Worm (Caenorhabditis elegans) whole organism, L2 larva: ENCODE measurements around the gene mrpl-16.

Source experiments
- unc-62 ChIP-seq: fragments of 150-350 bp; optimal IDR thresholded peaks from 2 replicates; lab custom pipeline; 2014; ENCODE audit warnings: missing biosample characterization, missing genetic modification reagents, missing genetic modification characterization
- zag-1 ChIP-seq: fragments of 150-350 bp; optimal IDR thresholded peaks from 2 replicates; lab custom pipeline; 2014; ENCODE audit warnings: missing biosample characterization, missing genetic modification characterization

- no peak for TF ChIP-seq unc-62 (GFP tag; lab: Kevin White, UChicago)
- no peak for TF ChIP-seq zag-1 (tag; lab: Kevin White, UChicago)
Observed at ce11 chrIII:4687134-4687533, 17.1 kb upstream of the mrpl-16 start.
